Fruit fly (Drosophila melanogaster) whole organism, adult: ENCODE data around the gene cysu.

Experiments used
- CG12768 ChIP-seq: fragments of 200-800 bp; sonication (Bioruptor generic); optimal IDR thresholded peaks from 2 replicates; lab custom pipeline; 2017; ENCODE audit warnings: missing biosample characterization, missing genetic modification characterization, mild to moderate bottlenecking, moderate library complexity, missing genetic modification reagents
- CG14711 ChIP-seq: fragments of 200-800 bp; sonication (Bioruptor generic); optimal IDR thresholded peaks from 2 replicates; lab custom pipeline; 2018; ENCODE audit warnings: missing biosample characterization, mild to moderate bottlenecking, missing genetic modification characterization, moderate library complexity
- CG5204 ChIP-seq: fragments of 200-800 bp; sonication (Bioruptor generic); optimal IDR thresholded peaks from 2 replicates; lab custom pipeline; 2016; ENCODE audit warnings: missing biosample characterization, missing genetic modification characterization
- CG7101 ChIP-seq: fragments of 200-800 bp; sonication (Bioruptor generic); optimal IDR thresholded peaks from 2 replicates; lab custom pipeline; 2018; ENCODE audit warnings: missing biosample characterization, mild to moderate bottlenecking, missing genetic modification characterization, moderate library complexity
- Crg-1 ChIP-seq: fragments of 200-800 bp; sonication (Bioruptor generic); optimal IDR thresholded peaks from 2 replicates; lab custom pipeline; 2016; ENCODE audit warnings: missing biosample characterization, missing genetic modification characterization
- cic ChIP-seq: fragments of 200-800 bp; sonication (Bioruptor generic); optimal IDR thresholded peaks from 2 replicates; lab custom pipeline; 2017; ENCODE audit warnings: missing biosample characterization, mild to moderate bottlenecking, missing genetic modification characterization, moderate library complexity
- cnc ChIP-seq, 2 experiments: fragments of >200 bp; optimal IDR thresholded peaks; 2 replicates each; lab custom pipeline; 2017
- kay ChIP-seq: fragments of 200-800 bp; sonication (Bioruptor generic); peaks from one replicate; lab custom pipeline; 2016; ENCODE audit warnings: missing biosample characterization, missing genetic modification characterization, borderline replicate concordance
- pad ChIP-seq: fragments of 200-800 bp; sonication (Bioruptor generic); optimal IDR thresholded peaks from 3 replicates; lab custom pipeline; 2017; ENCODE audit warnings: missing biosample characterization, missing genetic modification characterization, mild to moderate bottlenecking, moderate library complexity, missing genetic modification reagents
- tj ChIP-seq: fragments of 200-800 bp; sonication (Bioruptor generic); optimal IDR thresholded peaks from 3 replicates; lab custom pipeline; 2017; ENCODE audit warnings: missing biosample characterization, mild to moderate bottlenecking, missing genetic modification characterization, moderate library complexity

DNA sequence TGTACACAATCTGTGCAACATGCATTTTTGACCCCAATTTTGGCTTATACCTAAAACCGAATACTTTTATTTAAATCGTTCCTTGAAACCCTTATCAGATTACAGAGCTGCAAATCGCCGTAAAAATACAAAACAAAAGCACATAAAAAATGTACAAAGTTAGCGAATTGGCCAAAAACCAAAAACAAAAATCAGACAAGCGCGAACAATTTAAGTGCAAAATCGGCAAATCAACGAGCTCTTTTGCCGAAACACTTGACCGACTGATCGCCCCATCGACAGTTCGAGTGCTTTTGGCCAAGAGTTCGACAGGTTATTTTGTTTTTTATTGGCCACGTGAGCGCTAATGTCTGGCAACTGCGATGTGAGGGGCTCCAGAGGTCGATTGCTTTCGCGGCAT is 43.7 kb upstream of the cysu start:
- peak; percentile 92 for TF ChIP-seq tj (GFP tag; lab: Kevin White, UChicago)
- TF ChIP-seq kay: no peak
- no peak for TF ChIP-seq pad (GFP tag; lab: Kevin White, UChicago)
- no peak for TF ChIP-seq CG14711 (tag; lab: Kevin White, UChicago)
- TF ChIP-seq cic (GFP tag; lab: Kevin White, UChicago): no peak
- TF ChIP-seq CG5204 (GFP tag; lab: Kevin White, UChicago): no peak
- no peak for TF ChIP-seq cnc (optimal IDR thresholded peaks at IDR 0.05; lab: Kevin White, UChicago)
- no peak for TF ChIP-seq CG12768 (GFP tag; lab: Kevin White, UChicago)
- TF ChIP-seq Crg-1 (GFP tag; lab: Kevin White, UChicago): no peak
- no peak for TF ChIP-seq CG7101 (tag; lab: Kevin White, UChicago)
